Worm (Caenorhabditis elegans) whole organism, L4 larva: ENCODE results near the gene txdc-12.2.
"Not testable (repeated sequence)": the region's sequence is repeated elsewhere in the genome, so short reads cannot be mapped to it uniquely, and the experiment has no call there.

Source experiments
- R02D3.7 ChIP-seq: fragments of 150-350 bp; sonication (generic microtip); optimal IDR thresholded peaks from 3 replicates; lab custom pipeline; 2014; ENCODE audit warnings: missing biosample characterization, missing genetic modification characterization
- ces-1 ChIP-seq: fragments of 150-350 bp; sonication (generic microtip); optimal IDR thresholded peaks from 4 replicates; lab custom pipeline; 2014; ENCODE audit warnings: missing biosample characterization, missing genetic modification reagents, missing genetic modification characterization
- daf-12 ChIP-seq: fragments of 150-350 bp; optimal IDR thresholded peaks from 2 replicates; lab custom pipeline; 2014; ENCODE audit warnings: missing biosample characterization, missing genetic modification reagents, missing genetic modification characterization
- dpl-1 ChIP-seq: fragments of 150-350 bp; optimal IDR thresholded peaks from 2 replicates; lab custom pipeline; 2014; ENCODE audit warnings: missing biosample characterization, missing genetic modification reagents, missing genetic modification characterization
- lim-7 ChIP-seq: fragments of 200-800 bp; sonication (Bioruptor generic); IDR thresholded peaks from 2 replicates; pipeline ENCODE4 v1.3.6; 2022; ENCODE audit warnings: missing genetic modification characterization, missing compliant biosample characterization
- lin-39 ChIP-seq: fragments of 150-350 bp; optimal IDR thresholded peaks from 2 replicates; lab custom pipeline; 2014; ENCODE audit warnings: missing biosample characterization, missing genetic modification reagents, missing genetic modification characterization
- lir-3 ChIP-seq: sonication (generic microtip); optimal IDR thresholded peaks from 2 replicates; lab custom pipeline; 2016; ENCODE audit warnings: mild to moderate bottlenecking, missing genetic modification characterization, missing compliant biosample characterization
- nhr-77 ChIP-seq: fragments of 150-350 bp; optimal IDR thresholded peaks from 2 replicates; lab custom pipeline; 2014; ENCODE audit warnings: missing biosample characterization, missing genetic modification characterization
- pqm-1 ChIP-seq: sonication (generic microtip); optimal IDR thresholded peaks from 2 replicates; lab custom pipeline; 2017; ENCODE audit warnings: missing biosample characterization, missing genetic modification characterization
- skn-1 ChIP-seq: fragments of 150-350 bp; optimal IDR thresholded peaks from 2 replicates; lab custom pipeline; 2014; ENCODE audit warnings: missing biosample characterization, missing genetic modification characterization

DNA sequence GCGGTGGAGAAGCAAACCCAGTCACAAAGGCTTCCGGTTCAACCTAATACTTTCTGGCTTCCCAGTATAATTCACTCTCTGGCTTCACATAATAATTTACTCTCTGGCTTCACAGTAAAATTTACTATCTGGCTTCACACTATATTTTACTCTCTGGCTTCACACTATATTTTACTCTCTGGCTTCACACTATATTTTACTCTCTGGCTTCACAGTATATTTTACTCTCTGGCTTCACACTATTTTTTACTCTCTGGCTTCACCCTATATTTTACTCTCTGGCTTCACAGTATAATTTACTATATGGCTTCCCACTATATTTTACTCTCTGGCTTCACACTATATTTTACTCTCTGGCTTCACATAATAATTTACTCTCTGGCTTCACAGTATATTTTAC, 17.4 kb upstream of the txdc-12.2 start:
- TF ChIP-seq pqm-1 (tag; lab: Kevin White, UChicago); lim-7 (GFP tag; lab: Robert Waterston, UW); dpl-1 (GFP tag; lab: Kevin White, UChicago); lir-3 (tag; lab: Kevin White, UChicago); nhr-77 (tag; lab: Kevin White, UChicago); lin-39; daf-12 (tag; lab: Kevin White, UChicago); R02D3.7 (tag; lab: Kevin White, UChicago); skn-1; ces-1: not testable (repeated sequence)
